Fruit fly (Drosophila melanogaster) whole organism, pupa: ENCODE results near the gene Cbl.

ENCODE experiments used
- CG10348 ChIP-seq: fragments of 200-800 bp; sonication (Bioruptor generic); IDR thresholded peaks from 2 replicates; pipeline ENCODE4 v1.3.6; 2022; ENCODE audit warnings: missing biosample characterization, missing genetic modification characterization
- CG12605 ChIP-seq: fragments of 200-800 bp; sonication (Bioruptor generic); IDR thresholded peaks from 2 replicates; pipeline ENCODE4 v1.3.6; 2022; ENCODE audit warnings: missing biosample characterization, missing genetic modification characterization
- CG13204 ChIP-seq: fragments of 200-800 bp; sonication (Bioruptor generic); optimal IDR thresholded peaks from 2 replicates; lab custom pipeline; 2018; ENCODE audit warnings: missing biosample characterization, mild to moderate bottlenecking, missing genetic modification characterization, moderate library complexity
- CG14655 ChIP-seq: fragments of 200-800 bp; sonication (Bioruptor generic); optimal IDR thresholded peaks from 3 replicates; lab custom pipeline; 2017; ENCODE audit warnings: mild to moderate bottlenecking, missing biosample characterization, missing genetic modification reagents, missing genetic modification characterization
- CG15710 ChIP-seq: fragments of 200-800 bp; sonication (Bioruptor generic); optimal IDR thresholded peaks from 2 replicates; lab custom pipeline; 2018; ENCODE audit warnings: missing biosample characterization, mild to moderate bottlenecking, missing genetic modification characterization, moderate library complexity
- CG17806 ChIP-seq: fragments of 200-800 bp; sonication (Bioruptor generic); optimal IDR thresholded peaks from 2 replicates; lab custom pipeline; 2018; ENCODE audit warnings: missing biosample characterization, mild to moderate bottlenecking, missing genetic modification characterization, moderate library complexity
- CG32121 ChIP-seq: fragments of 200-800 bp; sonication (Bioruptor generic); IDR thresholded peaks from 2 replicates; pipeline ENCODE4 v1.3.6; 2022; ENCODE audit warnings: missing biosample characterization, missing genetic modification characterization
- CG34367 ChIP-seq: fragments of 200-800 bp; sonication (Bioruptor generic); optimal IDR thresholded peaks from 2 replicates; lab custom pipeline; 2018; ENCODE audit warnings: missing biosample characterization, mild to moderate bottlenecking, missing genetic modification characterization
- CG4496 ChIP-seq: fragments of 200-800 bp; sonication (Bioruptor generic); IDR thresholded peaks from 3 replicates; pipeline ENCODE4 v1.3.6; 2022; ENCODE audit warnings: missing biosample characterization, missing genetic modification characterization
- CG8159 ChIP-seq: fragments of 200-800 bp; sonication (Bioruptor generic); optimal IDR thresholded peaks from 3 replicates; lab custom pipeline; 2018; ENCODE audit warnings: missing biosample characterization, mild to moderate bottlenecking, missing genetic modification characterization, moderate library complexity
- CG8301 ChIP-seq: fragments of 200-800 bp; sonication (Bioruptor generic); optimal IDR thresholded peaks from 2 replicates; lab custom pipeline; 2018; ENCODE audit warnings: missing biosample characterization, mild to moderate bottlenecking, missing genetic modification characterization
- CG9948 ChIP-seq: fragments of 200-800 bp; sonication (Bioruptor generic); optimal IDR thresholded peaks from 2 replicates; lab custom pipeline; 2018; ENCODE audit warnings: missing biosample characterization, mild to moderate bottlenecking, missing genetic modification characterization, moderate library complexity
- D1 ChIP-seq: fragments of 200-800 bp; sonication (Bioruptor generic); optimal IDR thresholded peaks from 2 replicates; lab custom pipeline; 2018; ENCODE audit warnings: missing biosample characterization, mild to moderate bottlenecking, missing genetic modification characterization, moderate library complexity
- EcR ChIP-seq: fragments of 200-800 bp; sonication (Bioruptor generic); optimal IDR thresholded peaks from 3 replicates; lab custom pipeline; 2019; ENCODE audit warnings: missing biosample characterization, missing genetic modification characterization, mild to moderate bottlenecking, moderate library complexity, missing genetic modification reagents
- Ets98B ChIP-seq: fragments of 200-800 bp; sonication (Bioruptor generic); IDR thresholded peaks from 2 replicates; pipeline ENCODE4 v1.3.6; 2022; ENCODE audit warnings: missing biosample characterization, missing genetic modification characterization
- Pif1A ChIP-seq: fragments of 200-800 bp; sonication (Bioruptor generic); optimal IDR thresholded peaks from 3 replicates; lab custom pipeline; 2016; ENCODE audit warnings: missing biosample characterization, missing genetic modification characterization
- Pif1B ChIP-seq: fragments of 200-800 bp; sonication (Bioruptor generic); optimal IDR thresholded peaks from 3 replicates; lab custom pipeline; 2016; ENCODE audit warnings: missing biosample characterization, missing genetic modification characterization
- Snoo ChIP-seq: fragments of 200-800 bp; sonication (Bioruptor generic); optimal IDR thresholded peaks from 3 replicates; lab custom pipeline; 2017; ENCODE audit warnings: missing biosample characterization, mild to moderate bottlenecking, missing genetic modification characterization, inconsistent platforms
- fd96Ca ChIP-seq: fragments of 200-800 bp; sonication (Bioruptor generic); IDR thresholded peaks from 3 replicates; pipeline ENCODE4 v1.3.6; 2022; ENCODE audit warnings: missing biosample characterization, missing genetic modification characterization
- gl ChIP-seq: fragments of 200-800 bp; sonication (Bioruptor generic); optimal IDR thresholded peaks from 2 replicates; lab custom pipeline; 2018; ENCODE audit warnings: missing biosample characterization, mild to moderate bottlenecking, missing genetic modification characterization
- rn ChIP-seq: fragments of 200-800 bp; sonication (Bioruptor generic); IDR thresholded peaks from 2 replicates; pipeline ENCODE4 v1.3.6; 2022; ENCODE audit warnings: missing biosample characterization, missing genetic modification characterization

Gene Cbl

DNA sequence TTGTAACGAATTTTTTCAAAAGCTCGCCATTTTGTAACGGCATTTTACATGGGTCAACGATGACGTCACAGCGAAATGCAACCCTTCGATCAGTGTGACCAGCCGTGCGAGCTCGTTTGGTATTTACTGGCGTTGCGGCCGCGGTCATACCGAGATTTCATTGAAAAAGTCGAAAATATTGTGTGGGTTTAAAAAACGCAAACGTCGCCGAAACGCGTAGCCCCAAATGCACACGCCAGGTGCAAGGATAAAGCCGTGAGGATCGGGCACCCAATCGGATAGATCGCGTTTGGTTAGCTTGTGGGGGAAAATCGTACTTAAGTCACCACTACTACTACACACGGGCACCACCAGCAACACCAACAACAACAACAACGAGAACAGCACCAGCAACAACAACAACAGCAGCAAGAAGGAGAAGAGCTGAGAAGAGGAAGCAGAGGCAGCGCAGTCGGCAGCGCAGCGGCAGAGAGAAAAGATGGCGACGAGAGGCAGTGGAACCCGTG lies at the start of gene Cbl:
Gene Cbl (plus strand): TSS at position 124 of the 506 bp plus-strand sequence.
- TF ChIP-seq Snoo (no peak), gl (tag; lab: Kevin White, UChicago) (no peak), CG4496 (GFP tag; lab: Robert Waterston, UW) (no peak), EcR (GFP tag; lab: Kevin White, UChicago) (peak; percentile 21), CG8301 (no peak), D1 (tag; lab: Kevin White, UChicago) (peak; percentile 27), CG15710 (tag; lab: Kevin White, UChicago) (no peak), CG34367 (tag; lab: Kevin White, UChicago) (no peak), CG32121 (GFP tag; lab: Robert Waterston, UW) (no peak)

DNA sequence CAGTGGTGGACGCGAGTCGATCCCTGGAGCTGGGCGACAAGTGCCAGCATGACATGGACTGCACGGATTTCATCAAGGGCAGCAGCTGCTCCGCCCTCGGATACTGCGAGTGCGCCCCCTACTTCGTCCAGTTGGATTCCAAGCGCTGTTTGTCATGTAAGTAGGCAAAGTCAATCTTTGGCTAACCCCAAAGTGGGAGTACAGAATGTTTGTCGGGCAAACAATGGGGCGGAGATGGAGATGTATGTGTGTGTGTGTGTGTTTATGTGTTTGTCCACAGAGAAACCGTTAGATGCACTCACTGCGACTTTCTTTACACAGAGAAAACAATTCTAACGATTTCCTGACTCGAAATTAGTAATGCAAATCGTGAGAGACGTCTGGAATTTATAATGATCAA lies 45.6 kb upstream of the Cbl start:
- TF ChIP-seq CG32121 (GFP tag; lab: Robert Waterston, UW) (no peak), CG13204 (GFP tag; lab: Kevin White, UChicago) (no peak), CG15710 (tag; lab: Kevin White, UChicago) (no peak), fd96Ca (GFP tag; lab: Robert Waterston, UW) (no peak), Ets98B (GFP tag; lab: Robert Waterston, UW) (no peak), CG17806 (tag; lab: Kevin White, UChicago) (no peak), Pif1A (GFP tag; lab: Kevin White, UChicago) (no peak)

DNA sequence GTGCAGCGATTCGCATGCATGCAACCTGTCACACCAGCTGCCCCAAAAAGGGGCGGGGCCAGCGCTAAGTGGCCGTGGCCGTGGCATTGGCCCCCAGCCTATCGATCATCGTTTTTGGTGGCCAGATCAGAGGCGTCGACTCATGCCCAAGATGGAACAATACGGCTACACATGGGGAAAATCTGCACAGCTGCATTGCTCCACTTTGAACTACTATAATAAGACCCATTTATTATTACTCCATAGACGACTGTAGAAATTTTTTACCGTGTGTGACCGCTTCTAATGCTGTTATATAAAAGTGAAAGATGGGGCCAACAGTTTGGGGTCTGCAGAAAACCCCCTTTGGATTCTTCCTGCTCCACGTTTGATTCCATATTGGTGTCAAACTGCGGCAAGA lies 40.8 kb upstream of the Cbl start:
- no peak for TF ChIP-seq D1 (tag; lab: Kevin White, UChicago)
- no peak for TF ChIP-seq CG15710 (tag; lab: Kevin White, UChicago)
- peak; percentile 21 for TF ChIP-seq CG14655 (GFP tag; lab: Kevin White, UChicago)
- no peak for TF ChIP-seq gl (tag; lab: Kevin White, UChicago)
- no peak for TF ChIP-seq CG9948 (tag; lab: Kevin White, UChicago)
- TF ChIP-seq CG12605 (GFP tag; lab: Robert Waterston, UW) = no peak
- TF ChIP-seq rn (GFP tag; lab: Robert Waterston, UW) = no peak
- no peak for TF ChIP-seq EcR (GFP tag; lab: Kevin White, UChicago)
- TF ChIP-seq fd96Ca (GFP tag; lab: Robert Waterston, UW) = peak; percentile 30; the same call in 1 of the 3 replicates
- TF ChIP-seq CG8301 = peak; percentile 32
- 0 out of 2 replicates have a peak, but pooled peaks have one; percentile 14 for TF ChIP-seq Ets98B (GFP tag; lab: Robert Waterston, UW)
- TF ChIP-seq Snoo = no peak
- TF ChIP-seq CG4496 (GFP tag; lab: Robert Waterston, UW) = no peak
- no peak for TF ChIP-seq CG34367 (tag; lab: Kevin White, UChicago)
- no peak for TF ChIP-seq CG17806 (tag; lab: Kevin White, UChicago)
- TF ChIP-seq CG8159 (tag; lab: Kevin White, UChicago) = no peak
- peak; percentile 43 for TF ChIP-seq Pif1A (GFP tag; lab: Kevin White, UChicago)
- 0 out of 2 replicates have a peak, but pooled peaks have one; percentile 13 for TF ChIP-seq CG10348 (GFP tag; lab: Robert Waterston, UW)
- no peak for TF ChIP-seq CG13204 (GFP tag; lab: Kevin White, UChicago)
- TF ChIP-seq Pif1B (GFP tag; lab: Kevin White, UChicago) = peak; percentile 12
- no peak for TF ChIP-seq CG32121 (GFP tag; lab: Robert Waterston, UW)

DNA sequence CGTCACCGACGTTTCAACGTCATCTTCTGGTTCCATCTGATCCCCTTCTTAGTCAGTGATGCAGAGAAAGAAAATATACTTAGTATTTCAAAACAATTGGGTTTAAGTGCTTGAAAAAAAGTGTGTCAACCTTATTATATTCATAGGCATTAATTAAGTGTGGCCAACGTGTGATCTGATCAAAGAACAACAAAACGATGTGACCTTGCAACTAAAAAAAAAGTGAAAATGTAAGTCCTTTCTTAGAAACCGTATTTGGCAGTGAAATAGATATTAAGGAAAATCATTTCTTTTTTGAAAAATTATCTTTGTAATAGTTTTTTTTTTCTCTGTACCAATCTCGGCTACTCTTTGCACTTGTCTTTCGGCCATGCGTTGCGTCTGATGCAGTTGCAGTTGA lies 39.7 kb upstream of the Cbl start:
- TF ChIP-seq Pif1B (GFP tag; lab: Kevin White, UChicago) = peak; percentile 85
- TF ChIP-seq gl (tag; lab: Kevin White, UChicago) = peak; percentile 44
- TF ChIP-seq Pif1A (GFP tag; lab: Kevin White, UChicago) = peak; percentile 86
- peak; percentile 79 for TF ChIP-seq fd96Ca (GFP tag; lab: Robert Waterston, UW)
- TF ChIP-seq Ets98B (GFP tag; lab: Robert Waterston, UW) = peak; percentile 64
- TF ChIP-seq CG10348 (GFP tag; lab: Robert Waterston, UW) = no peak
- peak; percentile 41; the same call in 2 of the 3 replicates for TF ChIP-seq CG4496 (GFP tag; lab: Robert Waterston, UW)
- TF ChIP-seq CG14655 (GFP tag; lab: Kevin White, UChicago) = peak; percentile 93
- TF ChIP-seq CG17806 (tag; lab: Kevin White, UChicago) = peak; percentile 79
- peak; percentile 13; the same call in 1 of the 2 replicates for TF ChIP-seq CG32121 (GFP tag; lab: Robert Waterston, UW)
- no peak for TF ChIP-seq EcR (GFP tag; lab: Kevin White, UChicago)
- peak; percentile 54 for TF ChIP-seq CG13204 (GFP tag; lab: Kevin White, UChicago)
- peak; percentile 67 for TF ChIP-seq Snoo
- TF ChIP-seq CG12605 (GFP tag; lab: Robert Waterston, UW) = peak; percentile 63; the same call in 1 of the 2 replicates
- TF ChIP-seq CG9948 (tag; lab: Kevin White, UChicago) = peak; percentile 86
- TF ChIP-seq CG8159 (tag; lab: Kevin White, UChicago) = peak; percentile 90
- TF ChIP-seq CG34367 (tag; lab: Kevin White, UChicago) = peak; percentile 81
- TF ChIP-seq CG8301 = peak; percentile 91
- peak; percentile 69 for TF ChIP-seq D1 (tag; lab: Kevin White, UChicago)
- peak; percentile 86 for TF ChIP-seq CG15710 (tag; lab: Kevin White, UChicago)
- TF ChIP-seq rn (GFP tag; lab: Robert Waterston, UW) = no peak

DNA sequence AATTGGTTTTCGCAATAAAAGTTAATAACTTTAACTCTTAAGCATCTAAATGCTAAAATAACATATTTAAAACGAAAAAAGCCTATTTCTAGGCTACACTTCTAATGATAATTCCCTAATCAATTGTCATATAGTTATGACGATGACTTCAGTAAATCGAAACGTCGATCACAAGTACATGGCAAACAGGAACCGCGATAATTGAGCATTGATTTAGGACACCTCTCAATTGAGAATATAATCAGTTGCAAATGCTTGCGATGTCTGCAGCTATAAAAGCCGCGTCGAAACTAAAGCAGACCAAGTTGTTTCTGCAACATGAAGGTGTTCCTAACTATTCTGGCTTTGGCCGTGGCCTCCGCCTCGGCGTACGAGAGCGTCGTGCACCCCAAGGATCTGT lies 33.5 kb upstream of the Cbl start, which contains the start of gene Jon66Ci:
Gene Jon66Ci (plus strand): TSS at position 301 of the 400 bp plus-strand sequence.
- TF ChIP-seq Ets98B (GFP tag; lab: Robert Waterston, UW) (no peak), Pif1B (GFP tag; lab: Kevin White, UChicago) (no peak), D1 (tag; lab: Kevin White, UChicago) (no peak), CG12605 (GFP tag; lab: Robert Waterston, UW) (no peak), CG8159 (tag; lab: Kevin White, UChicago) (no peak), CG17806 (tag; lab: Kevin White, UChicago) (no peak), gl (tag; lab: Kevin White, UChicago) (no peak), CG14655 (GFP tag; lab: Kevin White, UChicago) (no peak), Pif1A (GFP tag; lab: Kevin White, UChicago) (no peak), CG9948 (tag; lab: Kevin White, UChicago) (no peak)
